Fruit fly (Drosophila melanogaster) S2 (cell line): ENCODE data around the gene Non3.

Experiments used
- CG8478 ChIP-seq: fragments of >200 bp; optimal IDR thresholded peaks from 2 replicates; lab custom pipeline; 2018
- CTCF ChIP-seq, 2 experiments: fragments of >200 bp; optimal IDR thresholded peaks; 2 replicates each; lab custom pipeline; 2018

- TF ChIP-seq CTCF (optimal IDR thresholded peaks at IDR 0.05; lab: Kevin White, UChicago): no peak
- no peak for TF ChIP-seq CG8478 (lab: Kevin White, UChicago)
Measured at dm6 chr3R:18249268-18249667, 25.7 kb downstream of the Non3 start.
